Fruit fly (Drosophila melanogaster): Measurements from ENCODE around the gene CG17075.
A peak's percentile ranks its signal among the peaks of the same experiment; 100 is the strongest.

CG17075 gene

dm6 chr2L:249048-249825, 18.1 kb downstream of the CG17075 start (continued):
- TF ChIP-seq CG7357 (GFP tag; IDR thresholded peaks at IDR 0.05) (no peak), CG14441 (GFP tag; IDR thresholded peaks at IDR 0.05) (no peak), lov (optimal IDR thresholded peaks at IDR 0.05) (no peak), lov (GFP tag; IDR thresholded peaks at IDR 0.05) (0 out of 3 replicates have a peak, but pooled peaks have one; percentile 14), CG17612 (GFP tag; IDR thresholded peaks at IDR 0.05) (no peak), ci (GFP tag; IDR thresholded peaks at IDR 0.05) (peak; percentile 55; the same call in 2 of the 3 replicates), CG8388 (GFP tag; optimal IDR thresholded peaks at IDR 0.05) (peak; percentile 24), sens (GFP tag) (peak; percentile 87), gcm2 (GFP tag; optimal IDR thresholded peaks at IDR 0.05) (no peak), hkb (optimal IDR thresholded peaks at IDR 0.05) (no peak), hkb (GFP tag; IDR thresholded peaks at IDR 0.05) (no peak), CG15601 (tag; optimal IDR thresholded peaks at IDR 0.05) (peak; percentile 0)

dm6 chr2L:248592-248991, 18.7 kb downstream of the CG17075 start:
- TF ChIP-seq knrl (GFP tag; IDR thresholded peaks at IDR 0.05; ENCODE audit: partially characterized antibody) (0 out of 3 replicates have a peak, but pooled peaks have one; percentile 6), Dref (GFP tag; IDR thresholded peaks at IDR 0.05) (peak; percentile 37), CG12104 (GFP tag; optimal IDR thresholded peaks at IDR 0.05) (no peak), zf30C (GFP tag; optimal IDR thresholded peaks at IDR 0.05) (no peak), eve (GFP tag; optimal IDR thresholded peaks at IDR 0.05) (peak in 1 of 2 experiments; percentile 21), Mrtf (GFP tag; IDR thresholded peaks at IDR 0.05) (no peak), gro (GFP tag; optimal IDR thresholded peaks at IDR 0.05) (no peak), Poxn (GFP tag; IDR thresholded peaks at IDR 0.05) (no peak), Lhr (GFP tag; optimal IDR thresholded peaks at IDR 0.05) (no peak), sc (optimal IDR thresholded peaks at IDR 0.05) (no peak), sc (GFP tag; optimal IDR thresholded peaks at IDR 0.05) (no peak), CG3995 (GFP tag; optimal IDR thresholded peaks at IDR 0.05) (peak; percentile 92), mirr (GFP tag; optimal IDR thresholded peaks at IDR 0.05) (no peak), amos (GFP tag; IDR thresholded peaks at IDR 0.05; ENCODE audit: partially characterized antibody) (no peak), BEAF-32 (GFP tag; optimal IDR thresholded peaks at IDR 0.05) (peak; percentile 50), eyg (GFP tag; optimal IDR thresholded peaks at IDR 0.05) (no peak), Sry-δ (GFP tag; optimal IDR thresholded peaks at IDR 0.05) (peak; percentile 10), Pdp1 (GFP tag; optimal IDR thresholded peaks at IDR 0.05) (peak in 1 of 2 experiments; percentile 85), Fer3 (tag; optimal IDR thresholded peaks at IDR 0.05) (no peak), CG33213 (GFP tag; optimal IDR thresholded peaks at IDR 0.05) (no peak), seq (GFP tag; IDR thresholded peaks at IDR 0.05) (no peak), CG8089 (GFP tag; optimal IDR thresholded peaks at IDR 0.05) (no peak), CG9437 (GFP tag; optimal IDR thresholded peaks at IDR 0.05) (peak; percentile 28), Hr78 (GFP tag; optimal IDR thresholded peaks at IDR 0.05) (no peak), CG12659 (GFP tag; optimal IDR thresholded peaks at IDR 0.05) (peak; percentile 8), ssp (GFP tag; IDR thresholded peaks at IDR 0.05) (no peak), CG8359 (GFP tag; optimal IDR thresholded peaks at IDR 0.05; ENCODE audit: borderline replicate concordance) (no peak)
